Fruit fly (Drosophila melanogaster) whole organism, embryonic: Measurements from ENCODE around the gene CG4962.
A peak's percentile ranks its signal among the peaks of the same experiment; 100 is the strongest.

Source experiments
- B-H2 ChIP-seq: fragments of 200-800 bp; sonication (Bioruptor generic); optimal IDR thresholded peaks from 2 replicates; lab custom pipeline; 2018; ENCODE audit warnings: missing biosample characterization, mild to moderate bottlenecking, missing genetic modification characterization
- Bdp1 ChIP-seq: fragments of 200-800 bp; sonication (Bioruptor generic); optimal IDR thresholded peaks from 3 replicates; lab custom pipeline; 2016; ENCODE audit warnings: missing biosample characterization, missing genetic modification characterization
- CG11696 ChIP-seq: fragments of 200-800 bp; sonication (Bioruptor generic); IDR thresholded peaks from 2 replicates; pipeline ENCODE4 v1.3.6; 2022; ENCODE audit warnings: missing biosample characterization, missing genetic modification characterization
- CG12155 ChIP-seq: fragments of 200-800 bp; sonication (Bioruptor generic); optimal IDR thresholded peaks from 3 replicates; lab custom pipeline; 2016; ENCODE audit warnings: missing biosample characterization, missing genetic modification characterization
- CG12219 ChIP-seq: fragments of 200-800 bp; sonication (Bioruptor generic); optimal IDR thresholded peaks from 3 replicates; lab custom pipeline; 2018; ENCODE audit warnings: missing biosample characterization, mild to moderate bottlenecking, missing genetic modification characterization
- CG12236 ChIP-seq: fragments of 200-800 bp; sonication (Bioruptor generic); optimal IDR thresholded peaks from 2 replicates; lab custom pipeline; 2016; ENCODE audit warnings: missing biosample characterization, missing genetic modification characterization
- CG13624 ChIP-seq: fragments of 200-800 bp; sonication (Bioruptor generic); optimal IDR thresholded peaks from 2 replicates; lab custom pipeline; 2016; ENCODE audit warnings: missing biosample characterization, missing genetic modification characterization
- CG14014 ChIP-seq: fragments of 200-800 bp; sonication (Bioruptor generic); IDR thresholded peaks from 2 replicates; pipeline ENCODE4 v1.3.6; 2022; ENCODE audit warnings: missing biosample characterization, missing genetic modification characterization
- CG14050 ChIP-seq: fragments of 200-800 bp; sonication (Bioruptor generic); IDR thresholded peaks from 3 replicates; pipeline ENCODE4 v1.3.6; 2022; ENCODE audit warnings: missing biosample characterization, missing genetic modification characterization
- CG14441 ChIP-seq: fragments of 200-800 bp; sonication (Bioruptor generic); IDR thresholded peaks from 2 replicates; pipeline ENCODE4 v1.3.6; 2022; ENCODE audit warnings: missing biosample characterization, missing genetic modification characterization
- CG15269 ChIP-seq: fragments of 200-800 bp; sonication (Bioruptor generic); optimal IDR thresholded peaks from 2 replicates; lab custom pipeline; 2018; ENCODE audit warnings: missing biosample characterization, mild to moderate bottlenecking, missing genetic modification characterization, moderate library complexity
- CG16779 ChIP-seq: fragments of 200-800 bp; sonication (Bioruptor generic); IDR thresholded peaks from 2 replicates; pipeline ENCODE4 v1.3.6; 2022; ENCODE audit warnings: missing biosample characterization, missing genetic modification characterization
- CG1792 ChIP-seq: fragments of 200-800 bp; sonication (Bioruptor generic); optimal IDR thresholded peaks from 2 replicates; lab custom pipeline; 2016; ENCODE audit warnings: missing biosample characterization, missing genetic modification characterization
- CG18764 ChIP-seq: fragments of 200-800 bp; sonication (Bioruptor generic); optimal IDR thresholded peaks from 3 replicates; lab custom pipeline; 2016; ENCODE audit warnings: missing biosample characterization, missing genetic modification characterization
- CG2129 ChIP-seq: fragments of 200-800 bp; sonication (Bioruptor generic); IDR thresholded peaks from 2 replicates; pipeline ENCODE4 v1.3.6; 2022; ENCODE audit warnings: missing biosample characterization, missing genetic modification characterization; ENCODE audit not compliant: partially characterized antibody
- CG34224 ChIP-seq: fragments of 200-800 bp; sonication (Bioruptor generic); IDR thresholded peaks from 3 replicates; pipeline ENCODE4 v1.3.6; 2022; ENCODE audit warnings: missing biosample characterization, missing genetic modification characterization; ENCODE audit not compliant: partially characterized antibody
- CG3726 ChIP-seq: fragments of 200-800 bp; sonication (Bioruptor generic); IDR thresholded peaks from 3 replicates; pipeline ENCODE4, ENCODE4 v1.3.6; 2022; ENCODE audit warnings: missing biosample characterization, missing genetic modification characterization
- CG4360 ChIP-seq: fragments of 200-800 bp; sonication (Bioruptor generic); IDR thresholded peaks from 2 replicates; pipeline ENCODE4 v1.3.6; 2022; ENCODE audit warnings: missing biosample characterization, missing genetic modification characterization
- CG6683 ChIP-seq: fragments of 200-800 bp; sonication (Bioruptor generic); optimal IDR thresholded peaks from 2 replicates; lab custom pipeline; 2017; ENCODE audit warnings: missing biosample characterization, mild to moderate bottlenecking, missing genetic modification characterization, missing genetic modification reagents
- CG6791 ChIP-seq: fragments of 200-800 bp; sonication (Bioruptor generic); IDR thresholded peaks from 3 replicates; pipeline ENCODE4 v1.3.6; 2022; ENCODE audit warnings: missing biosample characterization, missing genetic modification characterization; ENCODE audit not compliant: partially characterized antibody
- CG7928 ChIP-seq: fragments of 200-800 bp; sonication (Bioruptor generic); optimal IDR thresholded peaks from 2 replicates; lab custom pipeline; 2017; ENCODE audit warnings: missing biosample characterization, mild to moderate bottlenecking, missing genetic modification characterization
- CG8281 ChIP-seq: fragments of 200-800 bp; sonication (Bioruptor generic); optimal IDR thresholded peaks from 2 replicates; lab custom pipeline; 2018; ENCODE audit warnings: missing biosample characterization, mild to moderate bottlenecking, missing genetic modification characterization, moderate library complexity
- CG8765 ChIP-seq: fragments of 200-800 bp; sonication (Bioruptor generic); IDR thresholded peaks from 2 replicates; pipeline ENCODE4 v1.3.6; 2022; ENCODE audit warnings: missing biosample characterization, missing genetic modification characterization
- CG9727 ChIP-seq: fragments of 200-800 bp; sonication (Bioruptor generic); optimal IDR thresholded peaks from 3 replicates; lab custom pipeline; 2017; ENCODE audit warnings: missing biosample characterization, mild to moderate bottlenecking, missing genetic modification characterization
- CG9797 ChIP-seq: fragments of 200-800 bp; sonication (Bioruptor generic); optimal IDR thresholded peaks from 3 replicates; lab custom pipeline; 2018; ENCODE audit warnings: missing biosample characterization, mild to moderate bottlenecking, missing genetic modification characterization
- CkIIα-i1 ChIP-seq: fragments of 200-800 bp; sonication (Bioruptor generic); IDR thresholded peaks from 2 replicates; pipeline ENCODE4 v1.3.6; 2022; ENCODE audit warnings: missing biosample characterization, missing genetic modification characterization
- Dll ChIP-seq: fragments of 200-800 bp; sonication (Bioruptor generic); IDR thresholded peaks from 4 replicates; pipeline ENCODE4 v1.3.6; 2022; ENCODE audit warnings: missing biosample characterization, missing genetic modification characterization; ENCODE audit not compliant: partially characterized antibody
- Gug ChIP-seq: fragments of 200-800 bp; sonication (Bioruptor generic); IDR thresholded peaks from 4 replicates; pipeline ENCODE4 v1.3.6; 2022; ENCODE audit warnings: missing biosample characterization, missing genetic modification characterization
- Rx ChIP-seq: fragments of 200-800 bp; sonication (Bioruptor generic); IDR thresholded peaks from 2 replicates; pipeline ENCODE4 v1.3.6; 2022; ENCODE audit warnings: missing biosample characterization, missing genetic modification characterization
- Scr ChIP-seq: fragments of 200-800 bp; sonication (Bioruptor generic); IDR thresholded peaks from 2 replicates; pipeline ENCODE4 v1.3.6; 2022; ENCODE audit warnings: missing biosample characterization, missing genetic modification characterization; ENCODE audit not compliant: partially characterized antibody
- Six4 ChIP-seq: fragments of 200-800 bp; sonication (Bioruptor generic); optimal IDR thresholded peaks from 2 replicates; lab custom pipeline; 2016; ENCODE audit warnings: missing biosample characterization, missing genetic modification characterization
- Sry-δ ChIP-seq: fragments of 200-800 bp; sonication (Bioruptor generic); optimal IDR thresholded peaks from 2 replicates; lab custom pipeline; 2016; ENCODE audit warnings: missing biosample characterization, missing genetic modification characterization
- ab ChIP-seq: fragments of 200-800 bp; sonication (Bioruptor generic); optimal IDR thresholded peaks from 2 replicates; lab custom pipeline; 2016; ENCODE audit warnings: missing biosample characterization, missing genetic modification characterization
- ara ChIP-seq: fragments of 200-800 bp; sonication (Bioruptor generic); IDR thresholded peaks from 2 replicates; pipeline ENCODE4 v1.3.6; 2022; ENCODE audit warnings: missing biosample characterization, missing genetic modification characterization
- ato ChIP-seq: fragments of 200-800 bp; sonication (Bioruptor generic); IDR thresholded peaks from 2 replicates; pipeline ENCODE4 v1.3.6; 2022; ENCODE audit warnings: missing biosample characterization, missing genetic modification characterization; ENCODE audit not compliant: partially characterized antibody
- cg ChIP-seq: fragments of 200-800 bp; sonication (Bioruptor generic); optimal IDR thresholded peaks from 3 replicates; lab custom pipeline; 2019; ENCODE audit warnings: missing biosample characterization, mild to moderate bottlenecking, missing genetic modification characterization, moderate library complexity
- danr ChIP-seq: fragments of 200-800 bp; sonication (Bioruptor generic); IDR thresholded peaks from 2 replicates; pipeline ENCODE4 v1.3.6; 2022; ENCODE audit warnings: missing biosample characterization, missing genetic modification characterization
- dysf ChIP-seq: fragments of 200-800 bp; sonication (Bioruptor generic); IDR thresholded peaks from 3 replicates; pipeline ENCODE4 v1.3.6; 2022; ENCODE audit warnings: missing biosample characterization, missing genetic modification characterization
- fd96Cb ChIP-seq: fragments of 200-800 bp; sonication (Bioruptor generic); optimal IDR thresholded peaks from 2 replicates; lab custom pipeline; 2018; ENCODE audit warnings: missing biosample characterization, mild to moderate bottlenecking, missing genetic modification characterization, moderate library complexity
- fru ChIP-seq: fragments of >200 bp; optimal IDR thresholded peaks from 2 replicates; lab custom pipeline; 2017
- gcm ChIP-seq: fragments of 200-800 bp; sonication (Bioruptor generic); optimal IDR thresholded peaks from 2 replicates; lab custom pipeline; 2019; ENCODE audit warnings: missing biosample characterization, mild to moderate bottlenecking, missing genetic modification characterization, moderate library complexity
- grau ChIP-seq: fragments of 200-800 bp; optimal IDR thresholded peaks from 3 replicates; lab custom pipeline; 2019; ENCODE audit warnings: missing biosample characterization, mild to moderate bottlenecking, missing genetic modification characterization, moderate library complexity
- kni ChIP-seq: fragments of 200-800 bp; sonication (Bioruptor generic); optimal IDR thresholded peaks from 3 replicates; lab custom pipeline; 2017; ENCODE audit warnings: mild to moderate bottlenecking, missing biosample characterization, missing genetic modification reagents, missing genetic modification characterization
- lmd ChIP-seq: fragments of 200-800 bp; sonication (Bioruptor generic); IDR thresholded peaks from 2 replicates; pipeline ENCODE4 v1.3.6; 2022; ENCODE audit warnings: missing biosample characterization, missing genetic modification characterization
- mirr ChIP-seq: fragments of 200-800 bp; sonication (Bioruptor generic); optimal IDR thresholded peaks from 3 replicates; lab custom pipeline; 2018; ENCODE audit warnings: missing biosample characterization, mild to moderate bottlenecking, missing genetic modification characterization
- pb ChIP-seq: fragments of 200-800 bp; sonication (Bioruptor generic); optimal IDR thresholded peaks from 3 replicates; lab custom pipeline; 2016; ENCODE audit warnings: missing biosample characterization, missing genetic modification characterization
- seq ChIP-seq: fragments of 200-800 bp; sonication (Bioruptor generic); IDR thresholded peaks from 2 replicates; pipeline ENCODE4 v1.3.6; 2022; ENCODE audit warnings: missing biosample characterization, missing genetic modification characterization
- slp2 ChIP-seq: fragments of 200-800 bp; sonication (Bioruptor generic); optimal IDR thresholded peaks from 2 replicates; lab custom pipeline; 2016; ENCODE audit warnings: missing biosample characterization, missing genetic modification characterization
- sr ChIP-seq: fragments of 200-800 bp; sonication (Bioruptor generic); IDR thresholded peaks from 3 replicates; pipeline ENCODE4 v1.3.6; 2022; ENCODE audit warnings: missing biosample characterization, missing genetic modification characterization
- tgo ChIP-seq: fragments of 200-800 bp; sonication (Bioruptor generic); IDR thresholded peaks from 3 replicates; pipeline ENCODE4 v1.3.6; 2022; ENCODE audit warnings: missing biosample characterization, missing genetic modification characterization
- tna ChIP-seq: fragments of 200-800 bp; sonication (Bioruptor generic); IDR thresholded peaks from 2 replicates; pipeline ENCODE4 v1.3.6; 2022; ENCODE audit warnings: missing biosample characterization, missing genetic modification characterization; ENCODE audit not compliant: partially characterized antibody

Gene CG4962

dm6 chr3L:16328207-16328891 is 33.0 kb upstream of the CG4962 start, which contains the start of gene CG13058 (continued):
- no peak for TF ChIP-seq CG6791 (GFP tag; lab: Robert Waterston, UW)
- TF ChIP-seq grau: peak; percentile 79
- TF ChIP-seq ara (GFP tag; lab: Robert Waterston, UW): no peak
- peak; percentile 66 for TF ChIP-seq dysf (GFP tag; lab: Robert Waterston, UW)
- TF ChIP-seq CG12236: no peak
- TF ChIP-seq Gug: no peak
- no peak for TF ChIP-seq Six4
- 0 out of 2 replicates have a peak, but pooled peaks have one; percentile 41 for TF ChIP-seq CG14441
- no peak for TF ChIP-seq gcm (GFP tag; lab: Kevin White, UChicago)
- TF ChIP-seq CG9797 (GFP tag; lab: Kevin White, UChicago): no peak
- TF ChIP-seq Dll (GFP tag; lab: Robert Waterston, UW): no peak
- TF ChIP-seq CG34224 (GFP tag; lab: Robert Waterston, UW): no peak
- no peak for TF ChIP-seq kni (GFP tag; lab: Kevin White, UChicago)
- no peak for TF ChIP-seq CkIIα-i1 (GFP tag; lab: Robert Waterston, UW)
- TF ChIP-seq CG13624 (GFP tag; lab: Kevin White, UChicago): no peak
- TF ChIP-seq Sry-δ (GFP tag; lab: Kevin White, UChicago): peak; percentile 32
- peak; percentile 29 for TF ChIP-seq CG12155 (GFP tag; lab: Kevin White, UChicago)
- no peak for TF ChIP-seq ato (GFP tag; lab: Robert Waterston, UW)
- TF ChIP-seq CG15269: peak; percentile 86
- no peak for TF ChIP-seq CG8765 (GFP tag; lab: Robert Waterston, UW)
- no peak for TF ChIP-seq danr (GFP tag; lab: Robert Waterston, UW)
- no peak for TF ChIP-seq B-H2
- TF ChIP-seq Bdp1 (GFP tag; lab: Kevin White, UChicago): peak; percentile 10
- peak; percentile 82 for TF ChIP-seq CG14014 (GFP tag; lab: Robert Waterston, UW)
- no peak for TF ChIP-seq CG2129 (GFP tag; lab: Robert Waterston, UW)
- TF ChIP-seq Scr (GFP tag; lab: Robert Waterston, UW): no peak
- peak; percentile 60 for TF ChIP-seq fd96Cb (tag; lab: Kevin White, UChicago)
- no peak for TF ChIP-seq pb (GFP tag; lab: Kevin White, UChicago)
- no peak for TF ChIP-seq CG4360 (GFP tag; lab: Robert Waterston, UW)
- no peak for TF ChIP-seq ab (GFP tag; lab: Kevin White, UChicago)
- peak; percentile 67 for TF ChIP-seq lmd (GFP tag; lab: Robert Waterston, UW)
- TF ChIP-seq CG3726 (GFP tag; lab: Robert Waterston, UW): no peak
- peak; percentile 74 for TF ChIP-seq seq (GFP tag; lab: Robert Waterston, UW)
- no peak for TF ChIP-seq CG6683 (GFP tag; lab: Kevin White, UChicago)
- peak; percentile 52; the same call in 2 of the 3 replicates for TF ChIP-seq tgo (GFP tag; lab: Robert Waterston, UW)
- peak; percentile 25 for TF ChIP-seq CG7928 (GFP tag; lab: Kevin White, UChicago)
- no peak for TF ChIP-seq mirr (GFP tag; lab: Kevin White, UChicago)
- peak; percentile 38 for TF ChIP-seq CG9727 (GFP tag; lab: Kevin White, UChicago)
- TF ChIP-seq CG8281 (tag; lab: Kevin White, UChicago): peak; percentile 79
- no peak for TF ChIP-seq sr (GFP tag; lab: Robert Waterston, UW)
- TF ChIP-seq CG1792 (GFP tag; lab: Kevin White, UChicago): no peak
- TF ChIP-seq slp2 (GFP tag; lab: Kevin White, UChicago): peak; percentile 37
- peak; percentile 74 for TF ChIP-seq CG12219 (GFP tag; lab: Kevin White, UChicago)
- TF ChIP-seq fru (lab: Kevin White, UChicago): no peak
- TF ChIP-seq CG16779 (GFP tag; lab: Robert Waterston, UW): no peak
- no peak for TF ChIP-seq Rx (GFP tag; lab: Robert Waterston, UW)
- TF ChIP-seq CG11696 (GFP tag; lab: Robert Waterston, UW): no peak
- peak; percentile 76 for TF ChIP-seq CG14050 (GFP tag; lab: Robert Waterston, UW)
- peak; percentile 27 for TF ChIP-seq CG18764
- TF ChIP-seq cg: no peak
- no peak for TF ChIP-seq tna (GFP tag; lab: Robert Waterston, UW)
